Fruit fly (Drosophila melanogaster) Kc167 (cell line): ENCODE results near the gene msd5.

Experiments used
- Myc ChIP-seq: fragments of >200 bp; optimal IDR thresholded peaks from 2 replicates; lab custom pipeline; 2017; ENCODE audit warnings: missing external identifiers
- Sin3A ChIP-seq: fragments of >200 bp; optimal IDR thresholded peaks from 2 replicates; lab custom pipeline; 2018; ENCODE audit warnings: missing external identifiers
- h ChIP-seq: fragments of >200 bp; optimal IDR thresholded peaks from 3 replicates; lab custom pipeline; 2018; ENCODE audit warnings: missing external identifiers
- insv ChIP-seq: fragments of >200 bp; optimal IDR thresholded peaks from 3 replicates; lab custom pipeline; 2018; ENCODE audit warnings: missing external identifiers
- psq ChIP-seq: fragments of >200 bp; optimal IDR thresholded peaks from 2 replicates; lab custom pipeline; 2017; ENCODE audit warnings: missing external identifiers
- ttk ChIP-seq: sonication (Bioruptor generic); optimal IDR thresholded peaks from 2 replicates; lab custom pipeline; 2017; ENCODE audit warnings: missing external identifiers

msd5 gene

dm6 chr3L:1366879-1367650, 34.1 kb upstream of the msd5 start:
- TF ChIP-seq h (lab: Kevin White, UChicago) (no peak), Myc (lab: Kevin White, UChicago) (no peak), psq (lab: Kevin White, UChicago) (no peak), insv (no peak), ttk (lab: Kevin White, UChicago) (no peak), Sin3A (lab: Kevin White, UChicago) (no peak)

- no peak for TF ChIP-seq insv
- TF ChIP-seq h (lab: Kevin White, UChicago) = no peak
- TF ChIP-seq psq (lab: Kevin White, UChicago) = no peak
- no peak for TF ChIP-seq Myc (lab: Kevin White, UChicago)
- TF ChIP-seq ttk (lab: Kevin White, UChicago) = no peak
- no peak for TF ChIP-seq Sin3A (lab: Kevin White, UChicago)
Observed at dm6 chr3L:1364368-1364767, 31.4 kb upstream of the msd5 start.

- TF ChIP-seq insv (no peak), ttk (lab: Kevin White, UChicago) (no peak), Sin3A (lab: Kevin White, UChicago) (no peak), h (lab: Kevin White, UChicago) (no peak), Myc (lab: Kevin White, UChicago) (no peak), psq (lab: Kevin White, UChicago) (no peak)
Observed at dm6 chr3L:1358338-1358737, 25.4 kb upstream of the msd5 start.

DNA sequence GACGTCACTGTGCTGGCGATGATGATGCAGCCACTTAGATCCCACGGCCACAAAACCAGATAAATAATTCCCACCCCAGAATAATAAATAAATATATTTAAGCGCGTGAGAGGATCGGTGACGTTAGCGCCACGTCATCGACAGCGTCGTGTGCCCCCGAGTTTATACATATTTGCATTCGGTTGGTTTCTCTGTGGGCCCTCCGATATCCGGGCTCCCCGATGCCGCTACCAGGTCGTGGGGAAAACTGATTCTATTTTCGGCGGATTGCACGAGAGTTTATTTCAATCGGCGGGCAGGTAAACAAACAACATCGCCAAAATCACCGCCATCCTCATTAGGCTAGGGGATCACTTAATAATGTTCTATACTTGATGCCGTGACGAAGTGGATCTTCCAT, 21.3 kb upstream of the msd5 start:
- TF ChIP-seq Myc (lab: Kevin White, UChicago) = no peak
- no peak for TF ChIP-seq Sin3A (lab: Kevin White, UChicago)
- no peak for TF ChIP-seq h (lab: Kevin White, UChicago)
- no peak for TF ChIP-seq ttk (lab: Kevin White, UChicago)
- no peak for TF ChIP-seq psq (lab: Kevin White, UChicago)
- TF ChIP-seq insv = no peak

- TF ChIP-seq psq (lab: Kevin White, UChicago) (no peak), h (lab: Kevin White, UChicago) (no peak), Sin3A (lab: Kevin White, UChicago) (no peak), ttk (lab: Kevin White, UChicago) (no peak), Myc (lab: Kevin White, UChicago) (no peak), insv (no peak)
Observed at dm6 chr3L:1352065-1352464, 19.1 kb upstream of the msd5 start.

dm6 chr3L:1350924-1351215, 17.9 kb upstream of the msd5 start, which contains the start of gene CG9166:
Gene CG9166 (plus strand): TSS chr3L:1351116.
- TF ChIP-seq insv = no peak
- peak; percentile 31 for TF ChIP-seq psq (lab: Kevin White, UChicago)
- no peak for TF ChIP-seq Sin3A (lab: Kevin White, UChicago)

DNA sequence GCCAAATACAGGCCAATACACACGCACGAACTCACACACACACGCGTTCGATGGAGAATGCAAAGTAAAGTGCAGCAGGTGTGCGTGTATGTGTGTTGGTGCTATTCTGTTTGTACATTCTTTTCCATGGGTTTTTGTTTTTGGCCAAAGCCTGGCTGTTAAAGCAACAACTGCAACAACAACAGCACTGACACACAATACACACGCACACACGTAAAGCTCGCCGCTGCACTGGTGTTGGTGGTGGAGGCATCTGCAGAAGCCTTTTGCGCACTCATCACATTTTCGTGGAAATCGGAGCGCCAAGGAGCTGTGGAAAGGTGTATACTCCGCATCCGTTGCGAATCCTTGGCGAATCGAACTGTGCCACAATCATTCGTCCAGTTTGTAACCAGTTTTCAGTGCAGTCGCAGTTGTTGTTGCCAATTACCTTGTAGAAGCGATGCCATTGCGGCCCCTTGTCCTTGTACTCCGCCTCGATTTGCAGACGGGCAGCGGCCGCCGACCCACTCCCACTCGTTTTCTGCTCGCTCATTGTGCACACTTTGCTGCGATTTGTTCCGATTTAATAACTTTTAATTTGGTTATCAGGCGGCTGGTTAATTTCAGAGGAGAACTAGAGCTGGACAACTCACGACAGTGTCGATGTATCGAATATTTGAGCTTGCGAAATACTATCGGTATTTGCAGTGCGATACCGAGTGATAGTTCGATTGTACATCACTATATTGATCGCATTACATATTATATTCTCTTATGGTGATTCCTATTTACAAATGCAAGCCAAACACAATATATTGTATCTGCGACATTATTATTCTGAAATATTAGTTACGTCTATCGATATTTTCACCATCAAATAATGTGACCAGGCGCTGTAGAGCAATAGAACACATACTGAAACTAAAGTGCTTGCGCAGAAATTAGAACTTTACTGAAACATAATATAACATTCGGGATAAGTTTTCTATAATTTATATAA, 17.3 kb upstream of the msd5 start:
- no peak for TF ChIP-seq insv
- TF ChIP-seq psq (lab: Kevin White, UChicago) = peak; percentile 85

DNA sequence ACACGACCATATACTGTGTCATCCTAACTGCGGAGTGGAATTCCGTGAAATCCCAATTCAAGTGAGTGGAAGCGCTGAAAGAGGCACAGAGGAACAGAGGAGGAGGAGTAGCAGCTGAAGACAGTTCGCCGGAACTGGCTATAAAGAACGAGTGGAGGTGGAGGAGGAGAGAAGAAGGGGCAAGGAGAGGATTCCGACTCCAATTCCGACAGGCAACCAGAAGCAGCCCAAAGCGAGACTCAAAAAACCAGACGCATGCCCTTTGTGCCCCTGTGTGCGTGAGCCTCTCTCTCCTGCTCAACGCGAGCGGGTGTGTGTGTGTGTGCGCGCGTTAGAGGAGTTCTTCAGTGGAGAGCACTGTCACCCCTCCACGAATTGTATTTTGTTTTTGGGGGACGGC, 16.5 kb upstream of the msd5 start:
- TF ChIP-seq ttk (lab: Kevin White, UChicago) = no peak
- TF ChIP-seq Myc (lab: Kevin White, UChicago) = no peak
- TF ChIP-seq Sin3A (lab: Kevin White, UChicago) = no peak
- no peak for TF ChIP-seq h (lab: Kevin White, UChicago)
- no peak for TF ChIP-seq insv
- TF ChIP-seq psq (lab: Kevin White, UChicago) = no peak

DNA sequence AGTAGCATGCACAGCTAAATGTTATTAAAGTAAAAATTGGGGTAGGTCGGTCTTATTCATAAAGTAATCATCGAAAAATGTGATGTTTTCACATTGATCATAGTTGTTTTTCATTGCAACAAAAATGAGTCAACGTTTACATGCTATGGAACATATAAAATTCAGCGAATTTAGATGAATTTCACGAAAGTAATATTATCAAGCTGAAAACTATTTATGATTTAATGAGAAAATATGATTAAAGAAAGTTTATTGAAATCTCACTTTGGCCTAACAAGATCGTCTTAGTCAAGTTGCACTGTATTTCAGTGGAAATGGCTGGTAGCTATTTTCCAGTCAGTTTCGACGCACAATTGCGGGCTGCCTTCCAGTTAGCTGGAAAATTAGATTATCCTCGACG, 16.0 kb upstream of the msd5 start:
- TF ChIP-seq insv = no peak
- TF ChIP-seq Myc (lab: Kevin White, UChicago) = no peak
- TF ChIP-seq h (lab: Kevin White, UChicago) = no peak
- TF ChIP-seq Sin3A (lab: Kevin White, UChicago) = no peak

- TF ChIP-seq Sin3A (lab: Kevin White, UChicago) (no peak), h (lab: Kevin White, UChicago) (no peak), psq (lab: Kevin White, UChicago) (no peak), Myc (lab: Kevin White, UChicago) (no peak), insv (no peak), ttk (lab: Kevin White, UChicago) (no peak)
Observed at dm6 chr3L:1348248-1348647, 15.3 kb upstream of the msd5 start.

DNA sequence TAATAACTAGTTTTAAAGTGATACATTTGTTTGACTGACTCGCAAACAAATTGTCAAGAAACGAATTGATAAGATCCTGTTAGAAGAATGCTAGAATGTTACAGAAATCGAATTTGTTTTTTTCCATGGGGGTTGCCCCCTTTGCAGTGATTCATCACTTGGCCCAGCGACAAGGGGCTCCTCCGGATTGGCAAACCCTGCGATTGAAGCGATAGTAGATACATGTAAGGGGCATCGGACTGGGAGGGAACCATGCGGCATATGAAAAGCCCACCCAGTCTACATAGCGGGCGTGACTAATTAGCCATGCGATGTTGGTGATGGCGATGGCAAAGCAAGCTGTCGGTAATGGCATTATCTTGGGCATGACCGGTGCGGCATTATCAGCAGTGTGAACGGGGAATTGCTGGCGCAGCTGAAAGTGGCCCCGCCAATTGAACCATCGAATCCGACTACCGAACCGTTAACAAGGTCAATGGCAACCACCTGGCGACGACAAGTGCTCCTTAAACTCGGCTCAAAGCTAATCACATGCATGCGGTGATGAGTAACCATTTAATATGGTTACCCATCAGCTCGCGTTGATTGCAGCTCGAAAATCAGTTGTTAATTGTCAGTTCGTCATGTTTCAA, 14.1 kb upstream of the msd5 start:
- TF ChIP-seq Sin3A (lab: Kevin White, UChicago) = no peak
- no peak for TF ChIP-seq psq (lab: Kevin White, UChicago)
- TF ChIP-seq insv = no peak
- TF ChIP-seq Myc (lab: Kevin White, UChicago) = no peak
- no peak for TF ChIP-seq h (lab: Kevin White, UChicago)
- no peak for TF ChIP-seq ttk (lab: Kevin White, UChicago)
